Fruit fly (Drosophila melanogaster) whole organism: ENCODE results near the gene CG18476.

Experiments used
- Dll ChIP-seq: fragments of >200 bp; optimal IDR thresholded peaks from 2 replicates; lab custom pipeline; 2017
- pan ChIP-seq: fragments of >200 bp; optimal IDR thresholded peaks from 2 replicates; lab custom pipeline; 2017
- usp ChIP-seq: fragments of >200 bp; optimal IDR thresholded peaks from 2 replicates; lab custom pipeline; 2017; ENCODE audit warnings: missing biosample characterization, missing genetic modification characterization, mixed read lengths

DNA sequence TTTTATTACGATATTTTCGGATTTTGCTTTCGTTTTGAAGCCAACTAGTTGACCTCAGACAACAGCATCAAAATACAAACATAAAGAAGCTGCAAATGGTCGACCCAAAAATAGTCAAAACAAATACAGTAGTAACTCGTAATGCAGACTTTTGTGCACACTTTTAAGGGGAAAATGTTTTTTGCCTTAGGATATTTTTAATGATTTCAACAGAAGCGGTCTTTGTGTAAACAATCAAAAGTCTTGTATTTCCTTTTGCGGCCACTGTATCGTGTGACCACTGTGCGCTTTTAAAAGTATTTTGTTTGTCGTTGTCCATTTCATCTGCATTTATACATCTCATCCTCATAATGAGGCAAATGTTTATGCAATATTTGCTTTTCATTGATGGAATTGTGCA is 28.5 kb downstream of the CG18476 start:
- TF ChIP-seq Dll (lab: Kevin White, UChicago) (no peak), pan (lab: Kevin White, UChicago) (no peak), usp (GFP tag; lab: Kevin White, UChicago) (no peak)
